Fruit fly (Drosophila melanogaster): ENCODE measurements around the gene ppk18.

Gene ppk18

dm6 chr2L:9779147-9779546 is 8.4 kb upstream of the ppk18 start:
- TF ChIP-seq CG10959 (GFP tag; IDR thresholded peaks at IDR 0.05) (no peak), CG7372 (GFP tag; IDR thresholded peaks at IDR 0.05) (no peak), Antp (GFP tag; optimal IDR thresholded peaks at IDR 0.05) (no peak), CG10431 (GFP tag; optimal IDR thresholded peaks at IDR 0.05) (no peak), Dip3 (GFP tag; optimal IDR thresholded peaks at IDR 0.05) (peak; percentile 54), disco-r (GFP tag; optimal IDR thresholded peaks at IDR 0.05) (no peak), Hr78 (GFP tag; optimal IDR thresholded peaks at IDR 0.05) (no peak), zen2 (GFP tag; IDR thresholded peaks at IDR 0.05; ENCODE audit: partially characterized antibody) (0 out of 3 replicates have a peak, but pooled peaks have one; percentile 4), zfh1 (GFP tag; IDR thresholded peaks at IDR 0.05) (no peak), CG12659 (GFP tag; optimal IDR thresholded peaks at IDR 0.05) (peak; percentile 44), org-1 (GFP tag; optimal IDR thresholded peaks at IDR 0.05) (no peak), CG1024 (GFP tag; IDR thresholded peaks at IDR 0.05) (no peak), chinmo (GFP tag; IDR thresholded peaks at IDR 0.05; ENCODE audit: partially characterized antibody) (no peak), Nf-YC (tag; optimal IDR thresholded peaks at IDR 0.05) (no peak), CG3995 (GFP tag; optimal IDR thresholded peaks at IDR 0.05) (no peak), CG4854 (GFP tag; optimal IDR thresholded peaks at IDR 0.05) (no peak), CG14710 (tag; optimal IDR thresholded peaks at IDR 0.05) (no peak), zfh2 (GFP tag; optimal IDR thresholded peaks at IDR 0.05) (peak; percentile 60), CG18262 (tag; optimal IDR thresholded peaks at IDR 0.05) (no peak), B-H1 (GFP tag; IDR thresholded peaks at IDR 0.05) (no peak), CG16863 (GFP tag; optimal IDR thresholded peaks at IDR 0.05) (peak; percentile 28), cato (GFP tag; optimal IDR thresholded peaks at IDR 0.05; ENCODE audit: borderline replicate concordance) (no peak), nerfin-1 (tag; optimal IDR thresholded peaks at IDR 0.05) (no peak), CG11696 (GFP tag; IDR thresholded peaks at IDR 0.05) (no peak), caup (GFP tag; optimal IDR thresholded peaks at IDR 0.05; ENCODE audit: severe bottlenecking) (no peak), Oli (tag; optimal IDR thresholded peaks at IDR 0.05) (peak; percentile 1), NFAT (GFP tag; IDR thresholded peaks at IDR 0.05) (no peak), CG5245 (GFP tag; optimal IDR thresholded peaks at IDR 0.05) (no peak), Fer3 (tag; optimal IDR thresholded peaks at IDR 0.05) (peak; percentile 40), CG14014 (GFP tag; IDR thresholded peaks at IDR 0.05) (no peak), gsb-n (tag; optimal IDR thresholded peaks at IDR 0.05) (no peak), Spps (tag; optimal IDR thresholded peaks at IDR 0.05) (no peak), sd (tag; optimal IDR thresholded peaks at IDR 0.05) (peak; percentile 44), CG8359 (GFP tag; optimal IDR thresholded peaks at IDR 0.05; ENCODE audit: borderline replicate concordance) (no peak), HmgD (GFP tag; optimal IDR thresholded peaks at IDR 0.05) (no peak), lbe (GFP tag; optimal IDR thresholded peaks at IDR 0.05) (no peak), bbx (GFP tag; IDR thresholded peaks at IDR 0.05; ENCODE audit: partially characterized antibody) (no peak), D19A (tag; optimal IDR thresholded peaks at IDR 0.05) (no peak), pfk (GFP tag; optimal IDR thresholded peaks at IDR 0.05) (no peak), CG14965 (GFP tag; optimal IDR thresholded peaks at IDR 0.05; ENCODE audit: borderline replicate concordance) (no peak), HmgZ (tag; optimal IDR thresholded peaks at IDR 0.05) (no peak), ken (GFP tag; IDR thresholded peaks at IDR 0.05) (no peak), crp (GFP tag; optimal IDR thresholded peaks at IDR 0.05) (no peak), HHEX (GFP tag; optimal IDR thresholded peaks at IDR 0.05) (peak; percentile 24), h (optimal IDR thresholded peaks at IDR 0.05) (no peak), CG17612 (GFP tag; IDR thresholded peaks at IDR 0.05) (no peak), CG32772 (GFP tag; IDR thresholded peaks at IDR 0.05) (no peak), cg (GFP tag; optimal IDR thresholded peaks at IDR 0.05) (no peak), CHES-1-like (GFP tag; optimal IDR thresholded peaks at IDR 0.05) (peak; percentile 24), CG11695 (GFP tag; IDR thresholded peaks at IDR 0.05) (no peak), CG17359 (tag; optimal IDR thresholded peaks at IDR 0.05) (no peak)
